Worm (Caenorhabditis elegans): ENCODE results near the gene nac-2.

The nac-2 gene

ce11 chrIII:9054414-9055147 is 11.5 kb upstream of the nac-2 start, which contains the start of gene cls-2:
Gene cls-2, plus strand, starts transcription at chrIII:9055048.
- peak; percentile 29 for TF ChIP-seq lin-15B (tag; optimal IDR thresholded peaks at IDR 0.05)
- no peak for TF ChIP-seq tbx-2 (tag; optimal IDR thresholded peaks at IDR 0.05)

ce11 chrIII:9053740-9054252 is 10.7 kb upstream of the nac-2 start, which contains the start of gene R107.5:
Gene R107.5, minus strand, starts transcription at chrIII:9053790.
- TF ChIP-seq mml-1 (tag; optimal IDR thresholded peaks at IDR 0.05) (peak; percentile 56), egl-5 (tag; optimal IDR thresholded peaks at IDR 0.05) (peak; percentile 90), elt-2 (tag; optimal IDR thresholded peaks at IDR 0.05) (peak; percentile 67), nhr-77 (tag; optimal IDR thresholded peaks at IDR 0.05) (no peak), jun-1 (tag; optimal IDR thresholded peaks at IDR 0.05) (peak; percentile 97), pha-4 (tag; optimal IDR thresholded peaks at IDR 0.05) (peak; percentile 80), nhr-28 (tag; optimal IDR thresholded peaks at IDR 0.05) (no peak), elt-1 (tag; optimal IDR thresholded peaks at IDR 0.05) (peak; percentile 16), nhr-43 (tag; optimal IDR thresholded peaks at IDR 0.05; ENCODE audit: poor library complexity, severe bottlenecking) (peak; percentile 92), unc-62 (GFP tag; optimal IDR thresholded peaks at IDR 0.05) (no peak), lsy-12 (tag; optimal IDR thresholded peaks at IDR 0.05) (peak; percentile 99), R02D3.7 (tag; optimal IDR thresholded peaks at IDR 0.05) (peak; percentile 62), ztf-4 (tag; optimal IDR thresholded peaks at IDR 0.05) (peak; percentile 27), ceh-28 (tag; optimal IDR thresholded peaks at IDR 0.05) (peak; percentile 80), snpc-4 (tag; optimal IDR thresholded peaks at IDR 0.05) (no peak), lin-15B (tag; optimal IDR thresholded peaks at IDR 0.05) (peak; percentile 79), nfya-1 (tag; optimal IDR thresholded peaks at IDR 0.05; ENCODE audit: insufficient read depth) (peak; percentile 96), nhr-12 (tag; optimal IDR thresholded peaks at IDR 0.05) (no peak), tbx-2 (tag; optimal IDR thresholded peaks at IDR 0.05) (peak; percentile 91), hmg-11 (tag; optimal IDR thresholded peaks at IDR 0.05) (peak; percentile 82), ztf-11 (tag; optimal IDR thresholded peaks at IDR 0.05) (no peak), nhr-23 (tag; optimal IDR thresholded peaks at IDR 0.05) (peak; percentile 97), pqm-1 (tag; optimal IDR thresholded peaks at IDR 0.05) (peak; percentile 26), ama-1 (optimal IDR thresholded peaks at IDR 0.05) (peak; percentile 97), fkh-10 (GFP tag; optimal IDR thresholded peaks at IDR 0.05) (peak; percentile 49), fos-1 (tag; optimal IDR thresholded peaks at IDR 0.05) (peak; percentile 41), nhr-25 (tag; optimal IDR thresholded peaks at IDR 0.05) (peak; percentile 99), sea-2 (GFP tag; optimal IDR thresholded peaks at IDR 0.05) (peak; percentile 80), egl-27 (tag; optimal IDR thresholded peaks at IDR 0.05) (peak; percentile 30), nhr-11 (tag; optimal IDR thresholded peaks at IDR 0.05) (no peak), elt-3 (tag; optimal IDR thresholded peaks at IDR 0.05) (peak; percentile 26 to 84 (median 75)), lin-39 (tag; optimal IDR thresholded peaks at IDR 0.05) (peak; percentile 92), mdl-1 (tag; optimal IDR thresholded peaks at IDR 0.05) (peak; percentile 87)

ce11 chrIII:9053263-9053662 is 10.2 kb upstream of the nac-2 start:
- no peak for TF ChIP-seq nhr-12 (tag; optimal IDR thresholded peaks at IDR 0.05)
- TF ChIP-seq lin-39 (tag; optimal IDR thresholded peaks at IDR 0.05), result no peak
- no peak for TF ChIP-seq ceh-16 (tag; optimal IDR thresholded peaks at IDR 0.05)
- TF ChIP-seq nhr-25 (tag; optimal IDR thresholded peaks at IDR 0.05), result no peak
- TF ChIP-seq elt-3 (tag; optimal IDR thresholded peaks at IDR 0.05), result no peak
- no peak for TF ChIP-seq egl-27 (tag; optimal IDR thresholded peaks at IDR 0.05)
- TF ChIP-seq mdl-1 (tag; optimal IDR thresholded peaks at IDR 0.05), result no peak
- TF ChIP-seq R02D3.7 (tag; optimal IDR thresholded peaks at IDR 0.05), result no peak
- TF ChIP-seq ama-1 (optimal IDR thresholded peaks at IDR 0.05), result peak; percentile 83

- no peak for TF ChIP-seq nhr-23 (tag; optimal IDR thresholded peaks at IDR 0.05)
- no peak for TF ChIP-seq nhr-11 (tag; optimal IDR thresholded peaks at IDR 0.05)
- peak; percentile 12 for TF ChIP-seq lsy-12 (tag; optimal IDR thresholded peaks at IDR 0.05)
- TF ChIP-seq tbx-2 (tag; optimal IDR thresholded peaks at IDR 0.05), result no peak
- no peak for TF ChIP-seq aly-2 (tag; optimal IDR thresholded peaks at IDR 0.05)
- no peak for TF ChIP-seq pqm-1 (tag; optimal IDR thresholded peaks at IDR 0.05)
- TF ChIP-seq ztf-4 (tag; optimal IDR thresholded peaks at IDR 0.05), result peak; percentile 18
- TF ChIP-seq jun-1 (tag; optimal IDR thresholded peaks at IDR 0.05), result peak; percentile 66
- no peak for TF ChIP-seq fos-1 (tag; optimal IDR thresholded peaks at IDR 0.05)
- no peak for TF ChIP-seq nhr-237 (tag; optimal IDR thresholded peaks at IDR 0.05)
- TF ChIP-seq ama-1 (optimal IDR thresholded peaks at IDR 0.05), result peak; percentile 94
- no peak for TF ChIP-seq egl-27 (tag; optimal IDR thresholded peaks at IDR 0.05)
- no peak for TF ChIP-seq elt-1 (tag; optimal IDR thresholded peaks at IDR 0.05)
- TF ChIP-seq sea-2 (GFP tag; optimal IDR thresholded peaks at IDR 0.05), result no peak
- TF ChIP-seq hmg-11 (tag; optimal IDR thresholded peaks at IDR 0.05), result peak; percentile 79
- no peak for TF ChIP-seq R02D3.7 (tag; optimal IDR thresholded peaks at IDR 0.05)
- no peak for TF ChIP-seq ceh-28 (tag; optimal IDR thresholded peaks at IDR 0.05)
- peak; percentile 3 for TF ChIP-seq nhr-43 (tag; optimal IDR thresholded peaks at IDR 0.05; ENCODE audit: poor library complexity, severe bottlenecking)
- TF ChIP-seq mml-1 (tag; optimal IDR thresholded peaks at IDR 0.05), result no peak
- no peak for TF ChIP-seq ceh-16 (tag; optimal IDR thresholded peaks at IDR 0.05)
- TF ChIP-seq fkh-10 (GFP tag; optimal IDR thresholded peaks at IDR 0.05), result no peak
- TF ChIP-seq ceh-9 (tag; optimal IDR thresholded peaks at IDR 0.05), result no peak
- no peak for TF ChIP-seq nhr-12 (tag; optimal IDR thresholded peaks at IDR 0.05)
- no peak for TF ChIP-seq nhr-76 (tag; optimal IDR thresholded peaks at IDR 0.05)
- no peak for TF ChIP-seq unc-39 (tag; optimal IDR thresholded peaks at IDR 0.05)
- TF ChIP-seq eor-1 (tag; optimal IDR thresholded peaks at IDR 0.05), result no peak
- no peak for TF ChIP-seq nhr-28 (tag; optimal IDR thresholded peaks at IDR 0.05)
- TF ChIP-seq ztf-11 (tag; optimal IDR thresholded peaks at IDR 0.05), result no peak
Measured at ce11 chrIII:9052371-9052978, 9.4 kb upstream of the nac-2 start.
